Fruit fly (Drosophila melanogaster): ENCODE measurements around the gene Lrp4.

Gene Lrp4

DNA sequence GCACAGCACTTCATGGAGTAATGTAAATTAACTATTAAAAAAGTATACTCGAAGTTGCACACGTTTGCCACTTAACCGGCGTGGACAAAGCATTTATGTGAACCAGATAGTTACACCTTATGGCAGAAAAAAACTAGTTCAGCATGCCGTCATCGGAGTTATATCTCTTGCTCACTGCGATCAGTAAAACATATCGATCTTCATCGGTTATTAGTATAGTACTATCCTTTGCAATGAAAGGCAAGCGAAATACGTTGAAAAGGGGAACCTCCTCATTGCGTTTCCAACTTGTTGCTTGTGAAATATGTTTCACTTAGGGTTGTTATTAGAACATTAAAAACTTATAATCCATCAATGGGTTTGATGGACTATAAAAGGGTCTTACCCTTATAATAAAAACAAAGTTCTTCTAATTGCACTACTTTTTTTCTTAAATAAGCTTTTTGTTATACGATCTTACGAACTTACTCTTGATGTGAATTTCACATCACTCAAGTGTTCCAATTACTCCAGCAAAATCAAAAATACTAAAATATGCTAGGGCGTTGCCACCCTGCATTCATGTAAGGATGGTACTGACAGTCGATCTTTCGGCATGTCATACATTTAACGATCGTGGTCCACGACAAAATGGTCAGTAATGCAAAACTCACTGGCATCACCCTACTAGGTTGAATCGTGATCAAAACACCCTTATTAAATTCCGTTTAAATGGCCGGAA, 946 bp upstream of the Lrp4 start, which contains the start of gene CycD:
Gene CycD (minus strand): TSS at position 113 of the 721 bp plus-strand sequence.
- TF ChIP-seq grn (GFP tag; optimal IDR thresholded peaks at IDR 0.05), result no peak
- no peak for TF ChIP-seq psq (GFP tag; optimal IDR thresholded peaks at IDR 0.05)
- peak; percentile 68; the same call in 2 of the 3 replicates for TF ChIP-seq Dbx (GFP tag; IDR thresholded peaks at IDR 0.05)
- no peak for TF ChIP-seq trh (GFP tag; optimal IDR thresholded peaks at IDR 0.05)
- TF ChIP-seq CG11456 (GFP tag; IDR thresholded peaks at IDR 0.05), result no peak
- peak; percentile 55 for TF ChIP-seq Dref (GFP tag; IDR thresholded peaks at IDR 0.05)
- no peak for TF ChIP-seq CG11560 (tag; IDR thresholded peaks at IDR 0.05)
- peak; percentile 11 for TF ChIP-seq Ssrp (tag; optimal IDR thresholded peaks at IDR 0.05)
- peak; percentile 29 for TF ChIP-seq lilli (GFP tag; optimal IDR thresholded peaks at IDR 0.05)
- TF ChIP-seq Fer1 (GFP tag; optimal IDR thresholded peaks at IDR 0.05), result no peak
- no peak for TF ChIP-seq vvl (GFP tag; IDR thresholded peaks at IDR 0.05)
- TF ChIP-seq al (GFP tag; IDR thresholded peaks at IDR 0.05), result no peak
- no peak for TF ChIP-seq caup (GFP tag; optimal IDR thresholded peaks at IDR 0.05; ENCODE audit: severe bottlenecking)
- no peak for TF ChIP-seq fd3F (GFP tag; optimal IDR thresholded peaks at IDR 0.05)
- no peak for TF ChIP-seq CG6683 (GFP tag; optimal IDR thresholded peaks at IDR 0.05)
- TF ChIP-seq dpn (GFP tag; optimal IDR thresholded peaks at IDR 0.05), result peak in 1 of 2 experiments; percentile 17
- TF ChIP-seq Med (GFP tag), result peak; percentile 81
- no peak for TF ChIP-seq CG11723 (GFP tag; optimal IDR thresholded peaks at IDR 0.05)
- peak; percentile 88 for TF ChIP-seq Abd-B (GFP tag; optimal IDR thresholded peaks at IDR 0.05)
- TF ChIP-seq cad (GFP tag; optimal IDR thresholded peaks at IDR 0.05), result no peak
- TF ChIP-seq tup (GFP tag; optimal IDR thresholded peaks at IDR 0.05), result no peak
- no peak for TF ChIP-seq cato (GFP tag; optimal IDR thresholded peaks at IDR 0.05; ENCODE audit: borderline replicate concordance)
- TF ChIP-seq CG30020 (tag; optimal IDR thresholded peaks at IDR 0.05), result peak; percentile 96
- no peak for TF ChIP-seq rib (GFP tag; IDR thresholded peaks at IDR 0.05)
- TF ChIP-seq CG1529 (GFP tag; optimal IDR thresholded peaks at IDR 0.05), result no peak
- TF ChIP-seq CG1832 (GFP tag; optimal IDR thresholded peaks at IDR 0.05), result no peak
- no peak for TF ChIP-seq Poxn (GFP tag; IDR thresholded peaks at IDR 0.05)
- TF ChIP-seq CG18764 (GFP tag; optimal IDR thresholded peaks at IDR 0.05), result peak; percentile 77
- no peak for TF ChIP-seq CG13624 (GFP tag; optimal IDR thresholded peaks at IDR 0.05)
- TF ChIP-seq CG3995 (GFP tag; optimal IDR thresholded peaks at IDR 0.05), result no peak
- peak; percentile 88 for TF ChIP-seq CG7357 (GFP tag; IDR thresholded peaks at IDR 0.05)
- TF ChIP-seq Tbp (GFP tag; optimal IDR thresholded peaks at IDR 0.05), result no peak
- no peak for TF ChIP-seq PHDP (tag; optimal IDR thresholded peaks at IDR 0.05)
- TF ChIP-seq nerfin-2 (GFP tag; IDR thresholded peaks at IDR 0.05; ENCODE audit: partially characterized antibody), result no peak
- TF ChIP-seq CG2875 (GFP tag; optimal IDR thresholded peaks at IDR 0.05), result no peak
- no peak for TF ChIP-seq CG6854 (GFP tag; optimal IDR thresholded peaks at IDR 0.05)
- no peak for TF ChIP-seq CG10147 (GFP tag; optimal IDR thresholded peaks at IDR 0.05)
- TF ChIP-seq gro (GFP tag; optimal IDR thresholded peaks at IDR 0.05), result no peak
- no peak for TF ChIP-seq CG16779 (GFP tag; IDR thresholded peaks at IDR 0.05)
- peak; percentile 67; the same call in 2 of the 3 replicates for TF ChIP-seq hb (GFP tag; IDR thresholded peaks at IDR 0.05; ENCODE audit: partially characterized antibody)
- TF ChIP-seq slbo (GFP tag; IDR thresholded peaks at IDR 0.05), result peak; percentile 80
- no peak for TF ChIP-seq CG17186 (GFP tag; optimal IDR thresholded peaks at IDR 0.05)
- no peak for TF ChIP-seq CG3407 (GFP tag; optimal IDR thresholded peaks at IDR 0.05)
- no peak for TF ChIP-seq CG11695 (GFP tag; IDR thresholded peaks at IDR 0.05)
- TF ChIP-seq unpg (GFP tag; optimal IDR thresholded peaks at IDR 0.05), result no peak
- no peak for TF ChIP-seq B-H1 (GFP tag; IDR thresholded peaks at IDR 0.05)
- TF ChIP-seq NK7.1 (GFP tag; optimal IDR thresholded peaks at IDR 0.05), result no peak
- no peak for TF ChIP-seq CG7839 (tag; optimal IDR thresholded peaks at IDR 0.05)
- TF ChIP-seq dysf (GFP tag; IDR thresholded peaks at IDR 0.05), result peak; percentile 66; the same call in 2 of the 3 replicates
- TF ChIP-seq CG3847 (GFP tag; IDR thresholded peaks at IDR 0.05), result no peak; the same call in 1 of the 2 replicates
